Worm (Caenorhabditis elegans) whole organism, mixed stage, embryonic: ENCODE measurements around the gene srz-42.

Source experiments
- M03D4.4 ChIP-seq: sonication (generic microtip); optimal IDR thresholded peaks from 2 replicates; lab custom pipeline; 2017; ENCODE audit warnings: mild to moderate bottlenecking, missing genetic modification characterization, missing compliant biosample characterization
- bed-3 ChIP-seq: fragments of 200-800 bp; sonication (Bioruptor generic); optimal IDR thresholded peaks from 3 replicates; lab custom pipeline; 2018; ENCODE audit warnings: mild to moderate bottlenecking, missing genetic modification characterization, moderate library complexity, missing compliant biosample characterization
- blmp-1 ChIP-seq: fragments of 150-350 bp; optimal IDR thresholded peaks from 2 replicates; lab custom pipeline; 2014; ENCODE audit warnings: missing biosample characterization, missing genetic modification characterization
- ceh-39 ChIP-seq: fragments of 150-350 bp; optimal IDR thresholded peaks from 2 replicates; lab custom pipeline; 2014; ENCODE audit warnings: missing biosample characterization, missing genetic modification characterization
- ceh-43 ChIP-seq: fragments of 200-800 bp; sonication (Bioruptor generic); optimal IDR thresholded peaks from 2 replicates; lab custom pipeline; 2018; ENCODE audit warnings: mild to moderate bottlenecking, missing genetic modification characterization, moderate library complexity, missing compliant biosample characterization
- ceh-83 ChIP-seq: fragments of 200-800 bp; sonication (Bioruptor generic); optimal IDR thresholded peaks from 2 replicates; lab custom pipeline; 2018; ENCODE audit warnings: mild to moderate bottlenecking, missing genetic modification characterization, missing compliant biosample characterization
- ces-1 ChIP-seq: fragments of 150-350 bp; optimal IDR thresholded peaks from 2 replicates; lab custom pipeline; 2014; ENCODE audit warnings: missing biosample characterization, missing genetic modification reagents, missing genetic modification characterization
- cnd-1 ChIP-seq: fragments of 200-800 bp; sonication (Bioruptor generic); optimal IDR thresholded peaks from 2 replicates; lab custom pipeline; 2018; ENCODE audit warnings: mild to moderate bottlenecking, missing genetic modification characterization, missing compliant biosample characterization
- drap-1 ChIP-seq: fragments of 200-800 bp; sonication (Bioruptor generic); optimal IDR thresholded peaks from 3 replicates; lab custom pipeline; 2018; ENCODE audit warnings: mild to moderate bottlenecking, missing genetic modification characterization, missing compliant biosample characterization
- elt-3 ChIP-seq: fragments of 150-350 bp; optimal IDR thresholded peaks from 2 replicates; lab custom pipeline; 2014; ENCODE audit warnings: missing biosample characterization, missing genetic modification characterization
- flh-1 ChIP-seq: fragments of 200-800 bp; sonication (Bioruptor generic); optimal IDR thresholded peaks from 2 replicates; lab custom pipeline; 2018; ENCODE audit warnings: mild to moderate bottlenecking, missing genetic modification characterization, moderate library complexity, missing compliant biosample characterization
- ham-2 ChIP-seq: fragments of 200-800 bp; sonication (Bioruptor generic); optimal IDR thresholded peaks from 2 replicates; lab custom pipeline; 2018; ENCODE audit warnings: mild to moderate bottlenecking, missing genetic modification characterization, missing compliant biosample characterization
- hlh-1 ChIP-seq: fragments of 150-350 bp; optimal IDR thresholded peaks from 2 replicates; lab custom pipeline; 2014; ENCODE audit warnings: missing biosample characterization, missing genetic modification reagents, missing genetic modification characterization
- lin-13 ChIP-seq: fragments of 150-350 bp; optimal IDR thresholded peaks from 2 replicates; lab custom pipeline; 2014; ENCODE audit warnings: missing biosample characterization, missing genetic modification characterization
- lin-32 ChIP-seq: fragments of 200-800 bp; sonication (Bioruptor generic); optimal IDR thresholded peaks from 2 replicates; lab custom pipeline; 2018; ENCODE audit warnings: mild to moderate bottlenecking, missing genetic modification characterization, missing compliant biosample characterization
- lsy-2 ChIP-seq: fragments of 150-350 bp; optimal IDR thresholded peaks from 2 replicates; lab custom pipeline; 2014; ENCODE audit warnings: missing biosample characterization, missing genetic modification characterization
- mab-5 ChIP-seq: fragments of 150-350 bp; optimal IDR thresholded peaks from 2 replicates; lab custom pipeline; 2014; ENCODE audit warnings: missing biosample characterization, missing genetic modification characterization
- mep-1 ChIP-seq: fragments of 150-350 bp; optimal IDR thresholded peaks from 2 replicates; lab custom pipeline; 2017; ENCODE audit warnings: missing biosample characterization, missing genetic modification reagents, missing genetic modification characterization, inconsistent platforms
- mls-2 ChIP-seq: sonication (generic microtip); optimal IDR thresholded peaks from 2 replicates; lab custom pipeline; 2016; ENCODE audit warnings: mild to moderate bottlenecking, missing genetic modification characterization, moderate library complexity, missing compliant biosample characterization
- nhr-12 ChIP-seq: fragments of 150-350 bp; optimal IDR thresholded peaks from 2 replicates; lab custom pipeline; 2014; ENCODE audit warnings: missing biosample characterization, missing genetic modification characterization
- nhr-2 ChIP-seq: fragments of 150-350 bp; optimal IDR thresholded peaks from 2 replicates; lab custom pipeline; 2014; ENCODE audit warnings: missing biosample characterization, missing genetic modification characterization
- nhr-237 ChIP-seq: fragments of 150-350 bp; optimal IDR thresholded peaks from 2 replicates; lab custom pipeline; 2014; ENCODE audit warnings: missing biosample characterization, missing genetic modification characterization
- nhr-28 ChIP-seq: fragments of 150-350 bp; optimal IDR thresholded peaks from 2 replicates; lab custom pipeline; 2014; ENCODE audit warnings: missing biosample characterization, missing genetic modification characterization
- nhr-76 ChIP-seq: sonication (generic microtip); optimal IDR thresholded peaks from 2 replicates; lab custom pipeline; 2017; ENCODE audit warnings: missing biosample characterization, missing genetic modification characterization
- pha-4 ChIP-seq: fragments of 150-350 bp; optimal IDR thresholded peaks from 2 replicates; lab custom pipeline; 2018; ENCODE audit warnings: missing biosample characterization, missing genetic modification reagents, missing genetic modification characterization
- sem-2 ChIP-seq: fragments of 200-800 bp; sonication (Bioruptor generic); optimal IDR thresholded peaks from 2 replicates; lab custom pipeline; 2018; ENCODE audit warnings: mild to moderate bottlenecking, missing genetic modification characterization, missing compliant biosample characterization
- snpc-4 ChIP-seq: fragments of 150-350 bp; optimal IDR thresholded peaks from 2 replicates; lab custom pipeline; 2014; ENCODE audit warnings: missing biosample characterization, missing genetic modification characterization
- tbx-8 ChIP-seq: fragments of 200-800 bp; sonication (Bioruptor generic); optimal IDR thresholded peaks from 2 replicates; lab custom pipeline; 2018; ENCODE audit warnings: mild to moderate bottlenecking, missing genetic modification characterization, moderate library complexity, missing compliant biosample characterization
- unc-120 ChIP-seq: sonication (generic microtip); optimal IDR thresholded peaks from 2 replicates; lab custom pipeline; 2017; ENCODE audit warnings: missing genetic modification characterization, missing compliant biosample characterization; ENCODE audit not compliant: poor library complexity, severe bottlenecking
- unc-39 ChIP-seq: fragments of 150-350 bp; optimal IDR thresholded peaks from 2 replicates; lab custom pipeline; 2014; ENCODE audit warnings: missing biosample characterization, missing genetic modification characterization
- unc-62 ChIP-seq: fragments of 150-350 bp; optimal IDR thresholded peaks from 2 replicates; lab custom pipeline; 2014; ENCODE audit warnings: missing biosample characterization, missing genetic modification reagents, missing genetic modification characterization
- ztf-11 ChIP-seq: fragments of 150-350 bp; optimal IDR thresholded peaks from 2 replicates; lab custom pipeline; 2014; ENCODE audit warnings: missing biosample characterization, missing genetic modification characterization

srz-42 gene

DNA sequence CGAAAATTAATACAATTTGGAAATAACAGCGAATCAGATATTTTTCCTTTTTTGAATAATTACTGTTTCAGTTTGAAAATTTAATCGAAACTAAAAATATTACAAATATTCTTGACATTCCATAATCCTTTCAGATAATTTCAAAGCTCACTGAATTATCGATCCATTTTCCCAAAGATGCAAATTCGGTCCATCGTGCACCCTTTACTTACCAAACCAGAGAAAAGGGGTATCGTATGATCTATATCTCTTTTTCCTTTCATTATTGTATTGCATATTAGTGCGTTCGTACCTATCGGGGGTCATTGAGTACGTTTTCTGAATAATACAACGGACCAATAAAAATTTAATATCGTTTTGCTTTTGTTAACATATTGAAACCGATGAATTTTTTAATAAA is 24.4 kb upstream of the srz-42 start:
- no peak for TF ChIP-seq tbx-8 (GFP tag; lab: Kevin White, UChicago)
- no peak for TF ChIP-seq elt-3 (tag; lab: Kevin White, UChicago)
- TF ChIP-seq blmp-1 (tag; lab: Kevin White, UChicago), result peak; percentile 34
- no peak for TF ChIP-seq nhr-28
- TF ChIP-seq unc-39 (tag; lab: Kevin White, UChicago), result no peak
- peak; percentile 90 for TF ChIP-seq ceh-39
- no peak for TF ChIP-seq nhr-76 (tag; lab: Kevin White, UChicago)
- TF ChIP-seq lsy-2 (tag; lab: Kevin White, UChicago), result no peak
- TF ChIP-seq unc-120 (tag; lab: Kevin White, UChicago), result no peak
- TF ChIP-seq hlh-1 (tag; lab: Kevin White, UChicago), result no peak
- no peak for TF ChIP-seq mab-5 (tag; lab: Kevin White, UChicago)

DNA sequence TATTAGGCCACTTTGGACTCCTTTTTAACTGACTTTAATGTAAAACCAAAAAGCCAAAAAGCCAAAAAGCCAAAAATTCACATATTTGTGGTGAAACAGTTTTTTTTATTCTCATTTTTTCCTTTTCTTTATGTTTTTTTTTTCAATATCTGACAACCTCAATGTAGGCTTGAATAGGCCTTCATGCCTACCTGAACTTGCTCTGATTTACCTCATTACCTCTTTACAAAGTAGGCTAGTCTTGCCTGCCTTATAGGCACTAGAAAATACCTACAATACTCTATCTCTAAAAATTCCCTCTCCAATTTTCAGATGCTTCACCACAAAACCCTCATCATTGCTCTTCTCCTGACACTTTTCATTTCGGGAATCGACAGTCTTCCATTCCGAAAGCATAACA is 22.9 kb upstream of the srz-42 start, which contains the start of gene ins-34:
Gene ins-34 (plus strand): TSS at position 301 of the 400 bp plus-strand sequence.
- no peak for TF ChIP-seq ceh-39
- TF ChIP-seq M03D4.4 (tag; lab: Kevin White, UChicago), result no peak
- no peak for TF ChIP-seq ceh-43
- no peak for TF ChIP-seq mep-1 (tag; lab: Kevin White, UChicago)
- no peak for TF ChIP-seq nhr-237 (tag; lab: Kevin White, UChicago)
- TF ChIP-seq lin-13 (tag; lab: Kevin White, UChicago), result no peak
- no peak for TF ChIP-seq unc-120 (tag; lab: Kevin White, UChicago)
- no peak for TF ChIP-seq pha-4 (tag; lab: Kevin White, UChicago)
- TF ChIP-seq, all 35 proteins: peak for 0

DNA sequence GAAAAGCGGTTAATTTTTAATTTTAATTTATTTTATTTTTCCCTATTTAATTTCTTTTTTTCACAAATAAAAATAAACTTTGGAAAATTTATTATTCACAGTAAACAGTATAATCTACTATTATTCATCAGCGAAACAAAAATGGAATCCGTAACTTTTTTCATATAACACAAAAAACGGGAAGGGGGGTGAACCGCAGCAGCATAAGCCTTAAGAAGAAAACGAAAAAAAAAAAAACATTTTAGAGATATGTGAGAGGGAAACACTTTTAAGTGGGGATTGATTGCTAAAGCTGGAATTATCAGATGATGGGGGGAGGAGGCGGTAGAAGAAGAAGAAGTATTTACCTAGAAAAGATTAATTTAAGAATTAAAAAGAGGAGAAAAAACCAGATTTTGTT is 21.5 kb upstream of the srz-42 start:
- TF ChIP-seq lsy-2 (tag; lab: Kevin White, UChicago) (no peak), ces-1 (GFP tag; lab: Kevin White, UChicago) (no peak), nhr-12 (tag; lab: Kevin White, UChicago) (no peak), unc-39 (tag; lab: Kevin White, UChicago) (no peak), lin-32 (GFP tag; lab: Kevin White, UChicago) (no peak), bed-3 (no peak), nhr-28 (no peak), sem-2 (GFP tag; lab: Kevin White, UChicago) (no peak), mls-2 (tag; lab: Kevin White, UChicago) (no peak), ztf-11 (tag; lab: Kevin White, UChicago) (no peak), flh-1 (GFP tag; lab: Kevin White, UChicago) (no peak), nhr-2 (no peak), ceh-39 (no peak), cnd-1 (tag; lab: Kevin White, UChicago) (no peak), unc-120 (tag; lab: Kevin White, UChicago) (no peak), snpc-4 (tag; lab: Kevin White, UChicago) (no peak), elt-3 (tag; lab: Kevin White, UChicago) (no peak), ceh-83 (GFP tag; lab: Kevin White, UChicago) (no peak)

DNA sequence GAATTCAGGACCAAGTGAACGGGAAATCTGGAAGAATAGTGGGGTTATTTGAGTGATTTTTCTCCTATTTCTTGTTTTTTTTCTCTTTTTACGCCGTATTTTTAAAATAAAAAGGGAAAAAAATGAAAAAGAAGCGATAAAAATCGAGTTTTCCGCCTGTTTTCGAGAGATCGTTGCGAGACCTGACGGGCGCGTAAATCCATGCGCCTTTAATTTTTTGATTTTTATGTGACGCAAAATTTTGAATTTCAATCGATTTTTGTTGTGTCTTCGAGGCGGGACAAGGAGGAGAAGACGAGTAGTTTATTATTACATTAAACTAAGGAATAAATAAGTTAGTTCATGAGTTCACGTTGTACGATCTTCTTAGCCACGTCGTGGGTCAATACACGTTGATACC is 15.6 kb upstream of the srz-42 start:
- no peak for TF ChIP-seq nhr-12 (tag; lab: Kevin White, UChicago)
- no peak for TF ChIP-seq sem-2 (GFP tag; lab: Kevin White, UChicago)
- TF ChIP-seq tbx-8 (GFP tag; lab: Kevin White, UChicago), result no peak
- TF ChIP-seq ceh-83 (GFP tag; lab: Kevin White, UChicago), result no peak
- no peak for TF ChIP-seq lin-13 (tag; lab: Kevin White, UChicago)
- TF ChIP-seq nhr-28, result no peak
- TF ChIP-seq ces-1 (GFP tag; lab: Kevin White, UChicago), result no peak
- TF ChIP-seq elt-3 (tag; lab: Kevin White, UChicago), result no peak
- TF ChIP-seq mab-5 (tag; lab: Kevin White, UChicago), result no peak
- TF ChIP-seq cnd-1 (tag; lab: Kevin White, UChicago), result no peak
- no peak for TF ChIP-seq drap-1
- no peak for TF ChIP-seq ham-2
- TF ChIP-seq, all 35 proteins: peak for 0

DNA sequence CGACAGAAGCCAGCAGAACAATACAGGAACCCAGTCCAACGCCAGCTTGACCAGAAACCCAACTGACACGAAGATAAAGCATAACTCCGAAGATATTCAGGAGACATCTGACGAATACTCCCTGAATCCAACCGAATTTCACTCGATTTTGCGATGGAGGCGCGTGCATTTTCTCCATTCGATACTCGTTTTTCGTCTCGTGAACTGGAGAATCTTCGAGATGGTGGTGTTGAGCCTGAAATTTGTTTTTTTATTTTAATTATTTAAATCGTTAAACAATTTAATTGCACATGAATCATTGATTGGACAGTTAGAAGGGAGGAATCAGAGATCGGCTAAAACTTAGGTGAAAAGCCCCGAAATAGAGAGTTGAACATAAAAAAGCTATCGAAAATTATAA is 14.8 kb upstream of the srz-42 start:
- TF ChIP-seq nhr-12 (tag; lab: Kevin White, UChicago) (no peak), ceh-39 (no peak), unc-62 (no peak), elt-3 (tag; lab: Kevin White, UChicago) (no peak), blmp-1 (tag; lab: Kevin White, UChicago) (no peak), mep-1 (tag; lab: Kevin White, UChicago) (no peak), snpc-4 (tag; lab: Kevin White, UChicago) (no peak), cnd-1 (tag; lab: Kevin White, UChicago) (no peak), M03D4.4 (tag; lab: Kevin White, UChicago) (no peak), nhr-2 (no peak)
- TF ChIP-seq, all 35 proteins: peak for 0
